Fruit fly (Drosophila melanogaster) whole organism, embryonic: ENCODE measurements around the gene CG31957.

Experiments used
- Awh ChIP-seq: fragments of 200-800 bp; sonication (Bioruptor generic); IDR thresholded peaks from 2 replicates; pipeline ENCODE4, ENCODE4 v1.3.6; 2022; ENCODE audit warnings: missing biosample characterization, missing genetic modification characterization
- BEAF-32 ChIP-seq: fragments of 200-800 bp; sonication (Bioruptor generic); optimal IDR thresholded peaks from 3 replicates; lab custom pipeline; 2017; ENCODE audit warnings: missing biosample characterization, missing genetic modification characterization, mild to moderate bottlenecking, moderate library complexity, missing genetic modification reagents
- CG1024 ChIP-seq: fragments of 200-800 bp; sonication (Bioruptor generic); IDR thresholded peaks from 2 replicates; pipeline ENCODE4 v1.3.6; 2022; ENCODE audit warnings: missing biosample characterization, missing genetic modification characterization
- CG10366 ChIP-seq: fragments of 200-800 bp; sonication (Bioruptor generic); IDR thresholded peaks from 2 replicates; pipeline ENCODE4 v1.3.6; 2022; ENCODE audit warnings: missing biosample characterization, missing genetic modification characterization
- CG10979 ChIP-seq: fragments of 200-800 bp; sonication (Bioruptor generic); optimal IDR thresholded peaks from 2 replicates; lab custom pipeline; 2018; ENCODE audit warnings: missing biosample characterization, mild to moderate bottlenecking, missing genetic modification characterization, moderate library complexity
- CG11560 ChIP-seq: fragments of 200-800 bp; sonication (Bioruptor generic); IDR thresholded peaks from 3 replicates; pipeline ENCODE4 v1.3.6; 2022; ENCODE audit warnings: missing biosample characterization, missing genetic modification characterization
- CG12391 ChIP-seq: fragments of 200-800 bp; sonication (Bioruptor generic); optimal IDR thresholded peaks from 3 replicates; lab custom pipeline; 2018; ENCODE audit warnings: missing biosample characterization, mild to moderate bottlenecking, missing genetic modification characterization, moderate library complexity
- CG13775 ChIP-seq: fragments of 200-800 bp; sonication (Bioruptor generic); optimal IDR thresholded peaks from 3 replicates; lab custom pipeline; 2017; ENCODE audit warnings: missing biosample characterization, mild to moderate bottlenecking, missing genetic modification characterization
- CG15601 ChIP-seq: fragments of 200-800 bp; sonication (Bioruptor generic); optimal IDR thresholded peaks from 3 replicates; lab custom pipeline; 2019; ENCODE audit warnings: missing biosample characterization, mild to moderate bottlenecking, missing genetic modification characterization, moderate library complexity
- CG1602 ChIP-seq: fragments of 200-800 bp; sonication (Bioruptor generic); optimal IDR thresholded peaks from 3 replicates; lab custom pipeline; 2016; ENCODE audit warnings: missing biosample characterization, missing genetic modification characterization
- CG17328 ChIP-seq: fragments of 200-800 bp; sonication (Bioruptor generic); IDR thresholded peaks from 2 replicates; pipeline ENCODE4 v1.3.6; 2022; ENCODE audit warnings: missing biosample characterization, missing genetic modification characterization
- CG17361 ChIP-seq: fragments of 200-800 bp; sonication (Bioruptor generic); IDR thresholded peaks from 3 replicates; pipeline ENCODE4 v1.3.6; 2022; ENCODE audit warnings: missing biosample characterization, missing genetic modification characterization
- CG17612 ChIP-seq: fragments of 200-800 bp; sonication (Bioruptor generic); IDR thresholded peaks from 2 replicates; pipeline ENCODE4 v1.3.6; 2022; ENCODE audit warnings: missing biosample characterization, missing genetic modification characterization
- CG18262 ChIP-seq: fragments of 200-800 bp; optimal IDR thresholded peaks from 3 replicates; lab custom pipeline; 2019; ENCODE audit warnings: missing biosample characterization, mild to moderate bottlenecking, missing genetic modification characterization, moderate library complexity
- CG30403 ChIP-seq: fragments of 200-800 bp; sonication (Bioruptor generic); optimal IDR thresholded peaks from 3 replicates; lab custom pipeline; 2016; ENCODE audit warnings: missing biosample characterization, missing genetic modification characterization
- CG32532 ChIP-seq: fragments of 200-800 bp; sonication (Bioruptor generic); IDR thresholded peaks from 2 replicates; pipeline ENCODE4 v1.3.6; 2022; ENCODE audit warnings: missing biosample characterization, missing genetic modification characterization
- CG33213 ChIP-seq: fragments of 200-800 bp; sonication (Bioruptor generic); optimal IDR thresholded peaks from 3 replicates; lab custom pipeline; 2016; ENCODE audit warnings: missing biosample characterization, missing genetic modification characterization
- CG4360 ChIP-seq: fragments of 200-800 bp; sonication (Bioruptor generic); IDR thresholded peaks from 2 replicates; pipeline ENCODE4 v1.3.6; 2022; ENCODE audit warnings: missing biosample characterization, missing genetic modification characterization
- CG4424 ChIP-seq: fragments of 200-800 bp; sonication (Bioruptor generic); optimal IDR thresholded peaks from 3 replicates; lab custom pipeline; 2016; ENCODE audit warnings: missing biosample characterization, missing genetic modification characterization
- CG7556 ChIP-seq: fragments of 200-800 bp; sonication (Bioruptor generic); optimal IDR thresholded peaks from 2 replicates; lab custom pipeline; 2017; ENCODE audit warnings: missing biosample characterization, mild to moderate bottlenecking, missing genetic modification characterization
- CG8359 ChIP-seq: fragments of 200-800 bp; sonication (Bioruptor generic); optimal IDR thresholded peaks from 2 replicates; lab custom pipeline; 2017; ENCODE audit warnings: missing biosample characterization, mild to moderate bottlenecking, missing genetic modification characterization, borderline replicate concordance
- CG8388 ChIP-seq: fragments of 200-800 bp; sonication (Bioruptor generic); optimal IDR thresholded peaks from 2 replicates; lab custom pipeline; 2019; ENCODE audit warnings: missing biosample characterization, mild to moderate bottlenecking, missing genetic modification characterization, moderate library complexity
- Camta ChIP-seq: fragments of 200-800 bp; sonication (Bioruptor generic); optimal IDR thresholded peaks from 2 replicates; lab custom pipeline; 2016; ENCODE audit warnings: missing biosample characterization, missing genetic modification characterization
- CoRest ChIP-seq: fragments of 200-800 bp; sonication (Bioruptor generic); optimal IDR thresholded peaks from 3 replicates; lab custom pipeline; 2018; ENCODE audit warnings: missing biosample characterization, mild to moderate bottlenecking, missing genetic modification characterization, moderate library complexity
- D ChIP-seq, 2 experiments: fragments of 200-800 bp in 1 of 2; fragments of >200 bp in 1 of 2; sonication (Bioruptor generic) in 1 of 2; optimal IDR thresholded peaks; 2 replicates in 1 of 2; 3 replicates in 1 of 2; lab custom pipeline; 2017; ENCODE audit warnings: mild to moderate bottlenecking in 1 of 2, missing biosample characterization in 1 of 2, missing genetic modification characterization in 1 of 2, missing genetic modification reagents in 1 of 2
- Optix ChIP-seq: fragments of 200-800 bp; sonication (Bioruptor generic); IDR thresholded peaks from 3 replicates; pipeline ENCODE4 v1.3.6; 2022; ENCODE audit warnings: missing biosample characterization, missing genetic modification characterization
- Pdp1 ChIP-seq, 2 experiments: fragments of 200-800 bp; sonication (Bioruptor generic); optimal IDR thresholded peaks; 3 replicates each; lab custom pipeline; 2016; ENCODE audit warnings: missing biosample characterization in 2 of 2, missing genetic modification characterization in 2 of 2, mild to moderate bottlenecking in 1 of 2, moderate library complexity in 1 of 2
- Ptx1 ChIP-seq: fragments of 200-800 bp; sonication (Bioruptor generic); IDR thresholded peaks from 2 replicates; pipeline ENCODE4 v1.3.6; 2022; ENCODE audit warnings: missing biosample characterization, missing genetic modification characterization
- Rx ChIP-seq: fragments of 200-800 bp; sonication (Bioruptor generic); IDR thresholded peaks from 2 replicates; pipeline ENCODE4 v1.3.6; 2022; ENCODE audit warnings: missing biosample characterization, missing genetic modification characterization
- cato ChIP-seq: fragments of 200-800 bp; sonication (Bioruptor generic); optimal IDR thresholded peaks from 2 replicates; lab custom pipeline; 2016; ENCODE audit warnings: missing biosample characterization, missing genetic modification characterization, borderline replicate concordance
- chif ChIP-seq, 2 experiments: fragments of 200-800 bp; sonication (Bioruptor generic); optimal IDR thresholded peaks; 3 replicates each; lab custom pipeline; 2016; ENCODE audit warnings: missing biosample characterization in 2 of 2, missing genetic modification characterization in 2 of 2
- chn ChIP-seq: fragments of 200-800 bp; sonication (Bioruptor generic); optimal IDR thresholded peaks from 2 replicates; lab custom pipeline; 2016; ENCODE audit warnings: missing biosample characterization, missing genetic modification characterization
- dmrt11E ChIP-seq: fragments of 200-800 bp; sonication (Bioruptor generic); optimal IDR thresholded peaks from 3 replicates; lab custom pipeline; 2018; ENCODE audit warnings: missing biosample characterization, mild to moderate bottlenecking, missing genetic modification characterization, moderate library complexity
- dpn ChIP-seq, 2 experiments: fragments of 200-800 bp; sonication (Bioruptor generic); optimal IDR thresholded peaks; 3 replicates each; lab custom pipeline; 2016; ENCODE audit warnings: missing biosample characterization in 2 of 2, missing genetic modification characterization in 2 of 2
- dysf ChIP-seq: fragments of 200-800 bp; sonication (Bioruptor generic); IDR thresholded peaks from 3 replicates; pipeline ENCODE4 v1.3.6; 2022; ENCODE audit warnings: missing biosample characterization, missing genetic modification characterization
- esg ChIP-seq: fragments of 200-800 bp; sonication (Bioruptor generic); conservative IDR thresholded peaks from 2 replicates; pipeline ENCODE4 v1.3.6; 2022; ENCODE audit warnings: missing biosample characterization, missing genetic modification characterization
- fd102C ChIP-seq: fragments of 200-800 bp; sonication (Bioruptor generic); optimal IDR thresholded peaks from 2 replicates; lab custom pipeline; 2018; ENCODE audit warnings: missing biosample characterization, mild to moderate bottlenecking, missing genetic modification characterization, moderate library complexity
- fd64A ChIP-seq: fragments of 200-800 bp; sonication (Bioruptor generic); optimal IDR thresholded peaks from 3 replicates; lab custom pipeline; 2018; ENCODE audit warnings: missing biosample characterization, mild to moderate bottlenecking, missing genetic modification characterization
- fd96Cb ChIP-seq: fragments of 200-800 bp; sonication (Bioruptor generic); optimal IDR thresholded peaks from 2 replicates; lab custom pipeline; 2018; ENCODE audit warnings: missing biosample characterization, mild to moderate bottlenecking, missing genetic modification characterization, moderate library complexity
- gcm2 ChIP-seq: fragments of 200-800 bp; sonication (Bioruptor generic); optimal IDR thresholded peaks from 2 replicates; lab custom pipeline; 2016; ENCODE audit warnings: missing biosample characterization, missing genetic modification characterization
- lola ChIP-seq, 3 experiments: fragments of >200 bp in 2 of 3; fragments of 200-800 bp in 1 of 3; sonication (Bioruptor generic) in 1 of 3; optimal IDR thresholded peaks; 2 replicates each; lab custom pipeline; 2017 to 2019; ENCODE audit warnings: missing biosample characterization in 3 of 3, missing genetic modification characterization in 3 of 3, mild to moderate bottlenecking in 1 of 3, moderate library complexity in 1 of 3
- mld ChIP-seq: fragments of 200-800 bp; sonication (Bioruptor generic); IDR thresholded peaks from 3 replicates; pipeline ENCODE4 v1.3.6; 2022; ENCODE audit warnings: missing biosample characterization, missing genetic modification characterization; ENCODE audit not compliant: partially characterized antibody
- pnt ChIP-seq: fragments of 200-800 bp; sonication (Bioruptor generic); optimal IDR thresholded peaks from 3 replicates; lab custom pipeline; 2016; ENCODE audit warnings: missing biosample characterization, missing genetic modification characterization
- pum ChIP-seq: fragments of 200-800 bp; sonication (Bioruptor generic); optimal IDR thresholded peaks from 2 replicates; lab custom pipeline; 2016; ENCODE audit warnings: missing biosample characterization, missing genetic modification characterization
- ranshi ChIP-seq: fragments of 200-800 bp; sonication (Bioruptor generic); IDR thresholded peaks from 2 replicates; pipeline ENCODE4 v1.3.6; 2022; ENCODE audit warnings: missing biosample characterization, missing genetic modification characterization
- row ChIP-seq: fragments of 200-800 bp; sonication (Bioruptor generic); IDR thresholded peaks from 3 replicates; pipeline ENCODE4 v1.3.6; 2022; ENCODE audit warnings: missing biosample characterization, missing genetic modification characterization
- sug ChIP-seq: fragments of 200-800 bp; optimal IDR thresholded peaks from 2 replicates; lab custom pipeline; 2019; ENCODE audit warnings: missing biosample characterization, mild to moderate bottlenecking, missing genetic modification characterization, moderate library complexity
- wor ChIP-seq: fragments of 200-800 bp; sonication (Bioruptor generic); IDR thresholded peaks from 2 replicates; pipeline ENCODE4 v1.3.6; 2022; ENCODE audit warnings: missing biosample characterization, missing genetic modification characterization
- zen2 ChIP-seq: fragments of 200-800 bp; sonication (Bioruptor generic); IDR thresholded peaks from 3 replicates; pipeline ENCODE4 v1.3.6; 2022; ENCODE audit warnings: missing biosample characterization, missing genetic modification characterization; ENCODE audit not compliant: partially characterized antibody

CG31957 gene

dm6 chr2L:3840975-3841374, 31.3 kb downstream of the CG31957 start (continued):
- peak; percentile 11 for TF ChIP-seq CG1602
- TF ChIP-seq CG33213, result peak; percentile 7
- peak; percentile 39; the same call in 1 of the 2 replicates for TF ChIP-seq esg (GFP tag; lab: Robert Waterston, UW)
- TF ChIP-seq CG13775 (GFP tag; lab: Kevin White, UChicago), result peak; percentile 14
- TF ChIP-seq Rx (GFP tag; lab: Robert Waterston, UW), result peak; percentile 30; the same call in 1 of the 2 replicates
- peak; percentile 5 for TF ChIP-seq CoRest
- TF ChIP-seq CG32532 (GFP tag; lab: Robert Waterston, UW), result no peak
- peak; percentile 46 for TF ChIP-seq CG12391 (tag; lab: Kevin White, UChicago)
- no peak for TF ChIP-seq sug (tag; lab: Kevin White, UChicago)
- TF ChIP-seq CG10366 (GFP tag; lab: Robert Waterston, UW), result peak; percentile 57
- peak; percentile 2 for TF ChIP-seq pum (GFP tag; lab: Kevin White, UChicago)
- TF ChIP-seq CG10979 (tag; lab: Kevin White, UChicago), result peak; percentile 66
- TF ChIP-seq wor (GFP tag; lab: Robert Waterston, UW), result 0 out of 2 replicates have a peak, but pooled peaks have one; percentile 30
- peak; percentile 5 for TF ChIP-seq CG8359 (GFP tag; lab: Kevin White, UChicago)
- peak; percentile 76 for TF ChIP-seq dmrt11E (tag; lab: Kevin White, UChicago)
- TF ChIP-seq D (optimal IDR thresholded peaks at IDR 0.05; lab: Kevin White, UChicago), result no peak
- peak; percentile 58 for TF ChIP-seq D (GFP tag; optimal IDR thresholded peaks at IDR 0.05; lab: Kevin White, UChicago)
- peak; percentile 26; the same call in 1 of the 2 replicates for TF ChIP-seq ranshi (GFP tag; lab: Robert Waterston, UW)
- no peak for TF ChIP-seq zen2
- peak in 1 of 3 experiments; percentile 53 for TF ChIP-seq lola (GFP tag; optimal IDR thresholded peaks at IDR 0.05; lab: Kevin White, UChicago)
- TF ChIP-seq CG30403 (GFP tag; lab: Kevin White, UChicago), result peak; percentile 28
- no peak for TF ChIP-seq fd64A (GFP tag; lab: Kevin White, UChicago)
- peak; percentile 39 for TF ChIP-seq CG8388 (GFP tag; lab: Kevin White, UChicago)
- no peak for TF ChIP-seq CG11560 (tag; lab: Robert Waterston, UW)
- TF ChIP-seq mld (GFP tag; lab: Robert Waterston, UW), result no peak
- peak; percentile 38 for TF ChIP-seq CG4424 (GFP tag; lab: Kevin White, UChicago)
- TF ChIP-seq Ptx1 (GFP tag; lab: Robert Waterston, UW), result peak; percentile 19; the same call in 1 of the 2 replicates
- peak; percentile 32; the same call in 1 of the 3 replicates for TF ChIP-seq row
- peak; percentile 21 for TF ChIP-seq CG7556
- TF ChIP-seq Awh (GFP tag; lab: Robert Waterston, UW), result 0 out of 2 replicates have a peak, but pooled peaks have one; percentile 14
- TF ChIP-seq dysf (GFP tag; lab: Robert Waterston, UW), result 0 out of 3 replicates have a peak, but pooled peaks have one; percentile 14
- 0 out of 2 replicates have a peak, but pooled peaks have one; percentile 40 for TF ChIP-seq CG1024 (GFP tag; lab: Robert Waterston, UW)
- TF ChIP-seq Pdp1 (GFP tag; optimal IDR thresholded peaks at IDR 0.05; lab: Kevin White, UChicago), result peak; percentile 10 to 26
- TF ChIP-seq CG15601, result no peak
- peak in 1 of 2 experiments; percentile 67 for TF ChIP-seq chif (GFP tag; optimal IDR thresholded peaks at IDR 0.05; lab: Kevin White, UChicago)
- peak; percentile 36 for TF ChIP-seq Camta (GFP tag; lab: Kevin White, UChicago)
- TF ChIP-seq chn (GFP tag; lab: Kevin White, UChicago), result peak; percentile 16
- TF ChIP-seq gcm2, result no peak
- TF ChIP-seq CG17361, result peak; percentile 43; the same call in 2 of the 3 replicates
- peak; percentile 35; the same call in 1 of the 3 replicates for TF ChIP-seq Optix (GFP tag; lab: Robert Waterston, UW)
- TF ChIP-seq fd96Cb (tag; lab: Kevin White, UChicago), result peak; percentile 49
- TF ChIP-seq CG18262 (tag; lab: Kevin White, UChicago), result peak; percentile 61
- peak; percentile 8 for TF ChIP-seq pnt
- TF ChIP-seq CG17612 (GFP tag; lab: Robert Waterston, UW), result no peak
- TF ChIP-seq dpn (GFP tag; optimal IDR thresholded peaks at IDR 0.05; lab: Kevin White, UChicago), result peak in 1 of 2 experiments; percentile 11
- TF ChIP-seq cato (GFP tag; lab: Kevin White, UChicago), result peak; percentile 17
- no peak for TF ChIP-seq fd102C (GFP tag; lab: Kevin White, UChicago)
- 0 out of 2 replicates have a peak, but pooled peaks have one; percentile 26 for TF ChIP-seq CG4360
- peak; percentile 63; the same call in 1 of the 2 replicates for TF ChIP-seq CG17328 (GFP tag; lab: Robert Waterston, UW)
- no peak for TF ChIP-seq BEAF-32 (GFP tag; lab: Kevin White, UChicago)
